Fruit fly (Drosophila melanogaster) whole organism, prepupa: ENCODE results near the gene CG14693.

ENCODE experiments used
- CG10669 ChIP-seq: fragments of 200-800 bp; sonication (Bioruptor generic); optimal IDR thresholded peaks from 3 replicates; lab custom pipeline; 2018; ENCODE audit warnings: missing biosample characterization, mild to moderate bottlenecking, missing genetic modification characterization, moderate library complexity
- CG16779 ChIP-seq: fragments of 200-800 bp; sonication (Bioruptor generic); optimal IDR thresholded peaks from 3 replicates; lab custom pipeline; 2017; ENCODE audit warnings: missing biosample characterization, mild to moderate bottlenecking, missing genetic modification characterization
- CG3919 ChIP-seq: fragments of 200-800 bp; sonication (Bioruptor generic); optimal IDR thresholded peaks from 3 replicates; lab custom pipeline; 2016; ENCODE audit warnings: missing biosample characterization, missing genetic modification characterization
- CG6163 ChIP-seq: fragments of 200-800 bp; sonication (Bioruptor generic); IDR thresholded peaks from 3 replicates; pipeline ENCODE4 v1.3.6; 2022; ENCODE audit warnings: missing biosample characterization, missing genetic modification characterization
- CG7368 ChIP-seq: fragments of 200-800 bp; sonication (Bioruptor generic); optimal IDR thresholded peaks from 3 replicates; lab custom pipeline; 2016; ENCODE audit warnings: missing biosample characterization, missing genetic modification characterization
- CG8319 ChIP-seq: fragments of 200-800 bp; sonication (Bioruptor generic); optimal IDR thresholded peaks from 3 replicates; lab custom pipeline; 2016; ENCODE audit warnings: missing biosample characterization, missing genetic modification characterization
- acj6 ChIP-seq: fragments of 200-800 bp; sonication (Bioruptor generic); optimal IDR thresholded peaks from 3 replicates; lab custom pipeline; 2016; ENCODE audit warnings: missing biosample characterization, missing genetic modification characterization
- salr ChIP-seq, 2 experiments: fragments of 200-800 bp; sonication (Bioruptor generic); optimal IDR thresholded peaks; 3 replicates each; lab custom pipeline; 2016 to 2018; ENCODE audit warnings: missing biosample characterization in 2 of 2, missing genetic modification characterization in 2 of 2, mild to moderate bottlenecking in 1 of 2
- ss ChIP-seq, 2 experiments: fragments of 200-800 bp; sonication (Bioruptor generic); optimal IDR thresholded peaks; 2 replicates in 1 of 2; 3 replicates in 1 of 2; lab custom pipeline; 2017 to 2018; ENCODE audit warnings: mild to moderate bottlenecking in 2 of 2, missing biosample characterization in 2 of 2, missing genetic modification characterization in 2 of 2, moderate library complexity in 1 of 2

DNA sequence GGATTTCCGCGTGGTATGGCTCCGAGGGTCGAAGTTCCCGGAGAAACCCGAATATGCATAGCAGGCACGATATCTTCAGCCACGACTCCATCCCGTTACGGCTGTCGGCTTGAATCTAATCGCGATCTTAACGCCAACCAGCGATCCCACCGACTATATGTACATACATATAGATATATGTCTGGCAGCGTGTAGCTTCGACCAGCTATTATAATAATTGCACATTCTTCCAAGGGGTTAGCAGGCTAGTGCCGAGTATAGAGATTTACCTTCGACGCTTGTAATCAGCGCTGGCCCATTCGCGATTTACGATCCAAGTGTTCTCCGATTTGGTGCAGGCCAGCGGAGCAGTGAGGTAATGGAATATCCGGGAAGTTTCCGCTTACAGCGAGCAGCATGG, 44.9 kb upstream of the CG14693 start, which contains the start of gene CG14694:
- TF ChIP-seq CG6163 (GFP tag; lab: Robert Waterston, UW) = no peak
- no peak for TF ChIP-seq ss (GFP tag; optimal IDR thresholded peaks at IDR 0.05; lab: Kevin White, UChicago)
- TF ChIP-seq salr (GFP tag; optimal IDR thresholded peaks at IDR 0.05; lab: Kevin White, UChicago) = no peak
- TF ChIP-seq CG8319 (GFP tag; lab: Kevin White, UChicago) = no peak
- no peak for TF ChIP-seq acj6 (GFP tag; lab: Kevin White, UChicago)
- no peak for TF ChIP-seq CG16779 (tag; lab: Kevin White, UChicago)
- TF ChIP-seq CG10669 = no peak
- no peak for TF ChIP-seq CG7368 (GFP tag; lab: Kevin White, UChicago)
- no peak for TF ChIP-seq CG3919 (GFP tag; lab: Kevin White, UChicago)
